Fruit fly (Drosophila melanogaster): ENCODE measurements around the gene CG43390.

CG43390 gene

DNA sequence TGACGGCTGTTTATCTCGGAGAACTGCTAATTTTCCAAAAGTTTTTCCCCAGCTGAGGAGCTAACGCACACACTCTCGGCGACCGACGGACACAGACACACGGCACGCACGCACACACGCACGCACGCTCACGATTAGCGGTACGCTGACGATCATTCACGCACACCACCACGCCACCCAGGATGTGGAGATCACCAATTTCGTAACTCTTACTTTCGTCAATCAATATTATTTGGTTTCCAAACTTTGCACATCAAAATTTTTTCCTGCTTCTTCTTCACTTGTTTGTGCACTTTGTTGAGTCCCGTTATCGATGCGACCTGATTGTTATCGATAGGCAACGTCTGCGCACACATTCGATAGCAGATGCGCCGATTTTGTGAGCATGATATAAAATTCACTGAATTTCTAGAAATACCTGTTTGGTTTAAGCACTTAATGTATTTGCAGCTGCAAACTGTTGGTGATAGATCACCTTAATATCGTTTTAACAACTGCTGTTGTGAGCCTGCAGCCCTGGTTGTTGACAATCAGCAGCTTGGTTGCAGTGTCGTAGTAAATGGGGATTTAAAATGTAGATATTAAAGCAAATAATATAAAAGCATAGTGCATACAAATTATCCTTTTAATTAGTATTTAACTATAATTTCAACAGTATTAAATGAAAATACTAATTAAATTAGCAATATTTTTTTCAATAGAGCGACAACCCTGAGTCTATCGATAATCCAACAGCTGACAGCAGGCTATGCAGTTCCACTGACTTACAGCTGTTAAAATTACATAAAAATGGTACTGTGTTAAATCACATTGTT, 17.6 kb downstream of the CG43390 start, which contains the start of the genes CG7394 and Mob2 (continued):
- TF ChIP-seq psq (GFP tag; optimal IDR thresholded peaks at IDR 0.05) (peak; percentile 64), E2f1 (GFP tag; IDR thresholded peaks at IDR 0.05) (peak; percentile 89), CG31441 (GFP tag; IDR thresholded peaks at IDR 0.05) (peak; percentile 84), Gug (GFP tag; IDR thresholded peaks at IDR 0.05) (peak; percentile 87; the same call in 3 of the 4 replicates), CG10654 (GFP tag; optimal IDR thresholded peaks at IDR 0.05) (peak; percentile 90), hkb (optimal IDR thresholded peaks at IDR 0.05) (no peak), hkb (GFP tag; IDR thresholded peaks at IDR 0.05) (peak; percentile 91), CG5180 (GFP tag; optimal IDR thresholded peaks at IDR 0.05) (peak; percentile 73), ewg (GFP tag; optimal IDR thresholded peaks at IDR 0.05) (peak; percentile 98), ken (GFP tag; IDR thresholded peaks at IDR 0.05) (peak; percentile 93), da (GFP tag; optimal IDR thresholded peaks at IDR 0.05) (peak; percentile 59), kah (GFP tag; optimal IDR thresholded peaks at IDR 0.05) (peak; percentile 43), zfh2 (GFP tag; optimal IDR thresholded peaks at IDR 0.05) (peak; percentile 80), chif (GFP tag; optimal IDR thresholded peaks at IDR 0.05) (peak; percentile 77 to 84), sqz (GFP tag; optimal IDR thresholded peaks at IDR 0.05) (peak; percentile 44), pros (GFP tag; optimal IDR thresholded peaks at IDR 0.05) (no peak), Side (GFP tag; optimal IDR thresholded peaks at IDR 0.05) (peak; percentile 64), nerfin-1 (tag; optimal IDR thresholded peaks at IDR 0.05) (peak; percentile 73), dpn (GFP tag; optimal IDR thresholded peaks at IDR 0.05) (peak; percentile 84 to 93), gro (GFP tag; optimal IDR thresholded peaks at IDR 0.05) (peak; percentile 80), Abd-B (GFP tag; optimal IDR thresholded peaks at IDR 0.05) (peak; percentile 90), en (GFP tag; optimal IDR thresholded peaks at IDR 0.05) (no peak), CoRest (tag; optimal IDR thresholded peaks at IDR 0.05) (peak; percentile 92), amos (GFP tag; IDR thresholded peaks at IDR 0.05; ENCODE audit: partially characterized antibody) (peak; percentile 80; the same call in 1 of the 2 replicates), CG5953 (GFP tag; IDR thresholded peaks at IDR 0.05) (peak; percentile 82), ATbp (GFP tag; optimal IDR thresholded peaks at IDR 0.05) (peak; percentile 74), Sin3A (optimal IDR thresholded peaks at IDR 0.05) (peak; percentile 92), CHES-1-like (GFP tag; optimal IDR thresholded peaks at IDR 0.05) (peak; percentile 88), jing (GFP tag; optimal IDR thresholded peaks at IDR 0.05) (peak; percentile 75), CG8765 (GFP tag; IDR thresholded peaks at IDR 0.05) (peak; percentile 70), C15 (GFP tag; IDR thresholded peaks at IDR 0.05) (peak; percentile 27; the same call in 1 of the 3 replicates), CG7839 (tag; optimal IDR thresholded peaks at IDR 0.05) (peak; percentile 92), Nf-YB (GFP tag; optimal IDR thresholded peaks at IDR 0.05) (peak; percentile 73), CG17612 (GFP tag; IDR thresholded peaks at IDR 0.05) (peak; percentile 84), CG17568 (GFP tag; optimal IDR thresholded peaks at IDR 0.05) (peak; percentile 74), phol (tag; optimal IDR thresholded peaks at IDR 0.05) (peak; percentile 90), cg (GFP tag; optimal IDR thresholded peaks at IDR 0.05) (peak; percentile 91), eve (GFP tag; optimal IDR thresholded peaks at IDR 0.05) (peak; percentile 30 to 95), sug (tag; optimal IDR thresholded peaks at IDR 0.05) (peak; percentile 88), CG11695 (GFP tag; IDR thresholded peaks at IDR 0.05) (peak; percentile 91), CG8281 (tag; optimal IDR thresholded peaks at IDR 0.05) (peak; percentile 62), bowl (GFP tag; IDR thresholded peaks at IDR 0.05) (peak; percentile 80), CG9437 (GFP tag; optimal IDR thresholded peaks at IDR 0.05) (peak; percentile 70), CG7963 (GFP tag; IDR thresholded peaks at IDR 0.05; ENCODE audit: partially characterized antibody) (peak; percentile 53; the same call in 1 of the 3 replicates), CG15601 (tag; optimal IDR thresholded peaks at IDR 0.05) (peak; percentile 83), org-1 (GFP tag; optimal IDR thresholded peaks at IDR 0.05) (peak; percentile 25), corto (GFP tag; optimal IDR thresholded peaks at IDR 0.05) (peak; percentile 43), CG6654 (GFP tag; optimal IDR thresholded peaks at IDR 0.05) (peak; percentile 28), CG14014 (GFP tag; IDR thresholded peaks at IDR 0.05) (peak; percentile 92)
